Worm (Caenorhabditis elegans): ENCODE results near the gene C29E4.14.

DNA sequence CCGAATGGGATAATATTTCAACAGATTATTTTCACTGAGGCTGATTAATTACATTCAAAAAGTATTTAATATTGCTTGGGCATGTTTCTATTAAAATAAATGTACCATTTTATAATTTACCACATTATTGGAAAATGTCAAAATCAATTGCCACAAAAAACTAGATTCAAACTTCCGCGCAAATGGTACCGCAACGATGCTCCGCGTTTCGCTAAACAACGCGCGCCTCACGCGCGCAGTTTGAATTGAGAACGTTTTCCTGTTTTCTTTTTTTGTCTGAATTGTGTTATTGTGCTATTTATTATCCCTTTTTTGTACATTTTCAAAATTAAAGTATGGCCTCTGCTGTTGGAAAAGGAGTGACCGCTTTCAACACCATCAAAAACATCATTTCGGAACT is 20.9 kb downstream of the C29E4.14 start, which contains the start of gene C29E4.12:
- TF ChIP-seq snpc-4 (tag; optimal IDR thresholded peaks at IDR 0.05) = no peak
- TF ChIP-seq ama-1 (optimal IDR thresholded peaks at IDR 0.05) = peak; percentile 31
- no peak for TF ChIP-seq ztf-11 (tag; optimal IDR thresholded peaks at IDR 0.05)
- no peak for TF ChIP-seq ceh-16 (tag; optimal IDR thresholded peaks at IDR 0.05)
- no peak for TF ChIP-seq unc-62 (GFP tag; optimal IDR thresholded peaks at IDR 0.05)
- TF ChIP-seq nhr-23 (tag; optimal IDR thresholded peaks at IDR 0.05) = no peak
- TF ChIP-seq nhr-11 (tag; optimal IDR thresholded peaks at IDR 0.05) = no peak

Measured in whole organism, L2 larva.